Worm (Caenorhabditis elegans) whole organism, young adult: ENCODE measurements around the gene sdz-1.

ENCODE experiments used
- B0019.2 ChIP-seq: fragments of 200-800 bp; sonication (Bioruptor generic); conservative IDR thresholded peaks from 2 replicates; pipeline ENCODE4 v1.3.6; 2022; ENCODE audit warnings: missing genetic modification reagents, missing genetic modification characterization, missing compliant biosample characterization
- B0035.1 ChIP-seq: sonication (generic microtip); optimal IDR thresholded peaks from 2 replicates; lab custom pipeline; 2016; ENCODE audit warnings: missing genetic modification characterization, mild to moderate bottlenecking, missing compliant biosample characterization, missing genotype, missing genetic modification reagents
- B0261.1 ChIP-seq: sonication (generic microtip); optimal IDR thresholded peaks from 2 replicates; lab custom pipeline; 2016; ENCODE audit warnings: mild to moderate bottlenecking, missing genetic modification characterization, moderate library complexity, missing compliant biosample characterization
- D2030.7 ChIP-seq: fragments of 200-800 bp; sonication (Bioruptor generic); IDR thresholded peaks from 2 replicates; pipeline ENCODE4 v1.3.6; 2022; ENCODE audit warnings: missing genetic modification reagents, missing genetic modification characterization, missing compliant biosample characterization
- F39B2.1 ChIP-seq: fragments of 200-800 bp; sonication (Bioruptor generic); IDR thresholded peaks from 2 replicates; pipeline ENCODE4 v1.3.6; 2022; ENCODE audit warnings: missing genetic modification reagents, missing genetic modification characterization, missing compliant biosample characterization
- F52B5.7 ChIP-seq: sonication (generic microtip); optimal IDR thresholded peaks from 2 replicates; lab custom pipeline; 2016; ENCODE audit warnings: mild to moderate bottlenecking, missing genetic modification characterization, missing compliant biosample characterization
- Y56A3A.18 ChIP-seq: fragments of 200-800 bp; sonication (Bioruptor generic); IDR thresholded peaks from 2 replicates; pipeline ENCODE4 v1.3.6; 2022; ENCODE audit warnings: missing genetic modification reagents, missing genetic modification characterization, missing compliant biosample characterization
- Y67H2A.10 ChIP-seq: fragments of 200-800 bp; sonication (Bioruptor generic); conservative IDR thresholded peaks from 2 replicates; pipeline ENCODE4 v1.3.6; 2022; ENCODE audit warnings: missing genetic modification reagents, missing genetic modification characterization, missing compliant biosample characterization
- ZK185.1 ChIP-seq: sonication (generic microtip); optimal IDR thresholded peaks from 2 replicates; lab custom pipeline; 2016; ENCODE audit warnings: mild to moderate bottlenecking, missing genetic modification characterization, missing compliant biosample characterization; ENCODE audit not compliant: poor library complexity, severe bottlenecking
- akir-1 ChIP-seq: fragments of 200-800 bp; sonication (Bioruptor generic); optimal IDR thresholded peaks from 2 replicates; lab custom pipeline; 2018; ENCODE audit warnings: mild to moderate bottlenecking, missing genetic modification characterization, moderate library complexity, missing compliant biosample characterization
- ama-1 ChIP-seq, 3 experiments: fragments of 150-350 bp in 1 of 3; sonication (generic microtip) in 2 of 3; optimal IDR thresholded peaks; 2 replicates each; lab custom pipeline; 2014 to 2018; ENCODE audit warnings: missing biosample characterization in 2 of 3, missing genetic modification characterization in 2 of 3, missing genetic modification reagents in 2 of 3
- attf-3 ChIP-seq: fragments of 200-800 bp; sonication (Bioruptor generic); conservative IDR thresholded peaks from 2 replicates; pipeline ENCODE4 v1.3.6; 2022; ENCODE audit warnings: missing genetic modification reagents, missing genetic modification characterization, missing compliant biosample characterization
- attf-6 ChIP-seq: fragments of 200-800 bp; sonication (Bioruptor generic); IDR thresholded peaks from 2 replicates; pipeline ENCODE4 v1.3.6; 2022; ENCODE audit warnings: missing genetic modification reagents, missing genetic modification characterization, missing compliant biosample characterization
- bed-1 ChIP-seq: fragments of 200-800 bp; sonication (Bioruptor generic); IDR thresholded peaks from 2 replicates; pipeline ENCODE4 v1.3.6; 2022; ENCODE audit warnings: missing genetic modification reagents, missing genetic modification characterization, missing compliant biosample characterization
- bed-2 ChIP-seq: fragments of 200-800 bp; sonication (Bioruptor generic); IDR thresholded peaks from 2 replicates; pipeline ENCODE4 v1.3.6; 2022; ENCODE audit warnings: missing genetic modification reagents, missing genetic modification characterization, missing compliant biosample characterization
- cebp-1 ChIP-seq, 2 experiments: fragments of 200-800 bp in 1 of 2; sonication (Bioruptor generic) in 1 of 2; sonication (generic microtip) in 1 of 2; IDR thresholded peaks in 1 of 2; optimal IDR thresholded peaks in 1 of 2; 2 replicates each; pipeline versions ENCODE4 v1.3.6 to Lab custom; 2017 to 2022; ENCODE audit warnings: missing compliant biosample characterization in 2 of 2, missing genetic modification characterization in 2 of 2, mild to moderate bottlenecking in 1 of 2, missing genetic modification reagents in 1 of 2, moderate library complexity in 1 of 2
- ceh-100 ChIP-seq: fragments of 200-800 bp; sonication (Bioruptor generic); IDR thresholded peaks from 2 replicates; pipeline ENCODE4 v1.3.6; 2022; ENCODE audit warnings: missing genetic modification reagents, missing genetic modification characterization, missing compliant biosample characterization
- ceh-27 ChIP-seq: fragments of 200-800 bp; sonication (Bioruptor generic); optimal IDR thresholded peaks from 2 replicates; lab custom pipeline; 2018; ENCODE audit warnings: mild to moderate bottlenecking, missing genetic modification characterization, moderate library complexity, missing compliant biosample characterization
- ceh-40 ChIP-seq: fragments of 200-800 bp; sonication (Bioruptor generic); IDR thresholded peaks from 2 replicates; pipeline ENCODE4 v1.3.6; 2022; ENCODE audit warnings: missing genetic modification characterization, missing compliant biosample characterization
- ceh-58 ChIP-seq: fragments of 200-800 bp; sonication (Bioruptor generic); IDR thresholded peaks from 2 replicates; pipeline ENCODE4 v1.3.6; 2022; ENCODE audit warnings: missing genetic modification characterization, missing compliant biosample characterization
- die-1 ChIP-seq: sonication (generic microtip); optimal IDR thresholded peaks from 2 replicates; lab custom pipeline; 2016; ENCODE audit warnings: missing genotype, mild to moderate bottlenecking, missing genetic modification characterization, missing compliant biosample characterization
- efl-1 ChIP-seq: fragments of 150-350 bp; optimal IDR thresholded peaks from 2 replicates; lab custom pipeline; 2014; ENCODE audit warnings: missing biosample characterization, missing genetic modification reagents, missing genetic modification characterization
- egrh-3 ChIP-seq: fragments of 200-800 bp; sonication (Bioruptor generic); IDR thresholded peaks from 2 replicates; pipeline ENCODE4 v1.3.6; 2022; ENCODE audit warnings: missing genetic modification reagents, missing genetic modification characterization, missing compliant biosample characterization
- lag-1 ChIP-seq: fragments of 200-800 bp; sonication (Bioruptor generic); IDR thresholded peaks from 2 replicates; pipeline ENCODE4 v1.3.6; 2022; ENCODE audit warnings: missing genetic modification reagents, missing genetic modification characterization, missing compliant biosample characterization
- lin-26 ChIP-seq: fragments of 200-800 bp; sonication (Bioruptor generic); IDR thresholded peaks from 2 replicates; pipeline ENCODE4 v1.3.6; 2022; ENCODE audit warnings: missing genetic modification reagents, missing genetic modification characterization, missing compliant biosample characterization
- lin-40 ChIP-seq: sonication (generic microtip); optimal IDR thresholded peaks from 2 replicates; lab custom pipeline; 2016; ENCODE audit warnings: missing genetic modification characterization, mild to moderate bottlenecking, missing compliant biosample characterization, missing genotype, missing genetic modification reagents
- lsl-1 ChIP-seq: fragments of 200-800 bp; sonication (Bioruptor generic); optimal IDR thresholded peaks from 2 replicates; lab custom pipeline; 2018; ENCODE audit warnings: mild to moderate bottlenecking, missing genetic modification characterization, moderate library complexity, missing compliant biosample characterization
- madf-10 ChIP-seq: sonication (generic microtip); optimal IDR thresholded peaks from 2 replicates; lab custom pipeline; 2016; ENCODE audit warnings: mild to moderate bottlenecking, missing genetic modification characterization, missing compliant biosample characterization
- madf-3 ChIP-seq: fragments of 200-800 bp; sonication (Bioruptor generic); IDR thresholded peaks from 2 replicates; pipeline ENCODE4 v1.3.6; 2022; ENCODE audit warnings: missing genetic modification reagents, missing genetic modification characterization, missing compliant biosample characterization
- madf-8 ChIP-seq: fragments of 200-800 bp; sonication (Bioruptor generic); conservative IDR thresholded peaks from 2 replicates; pipeline ENCODE4 v1.3.6; 2022; ENCODE audit warnings: missing genetic modification reagents, missing genetic modification characterization, missing compliant biosample characterization
- nfya-2 ChIP-seq: fragments of 200-800 bp; sonication (Bioruptor generic); IDR thresholded peaks from 2 replicates; pipeline ENCODE4 v1.3.6; 2022; ENCODE audit warnings: missing genetic modification reagents, missing genetic modification characterization, missing compliant biosample characterization
- nfyb-1 ChIP-seq: fragments of 200-800 bp; sonication (Bioruptor generic); IDR thresholded peaks from 2 replicates; pipeline ENCODE4 v1.3.6; 2022; ENCODE audit warnings: missing genetic modification reagents, missing genetic modification characterization, missing compliant biosample characterization
- nhr-179 ChIP-seq: sonication (generic microtip); optimal IDR thresholded peaks from 2 replicates; lab custom pipeline; 2016; ENCODE audit warnings: mild to moderate bottlenecking, missing genetic modification characterization, missing compliant biosample characterization
- rpc-1 ChIP-seq, 2 experiments: fragments of 150-350 bp in 1 of 2; sonication (generic microtip) in 1 of 2; optimal IDR thresholded peaks; 2 replicates each; lab custom pipeline; 2014 to 2018; ENCODE audit warnings: missing biosample characterization in 1 of 2, missing genetic modification characterization in 1 of 2, missing genetic modification reagents in 1 of 2, missing genotype in 1 of 2
- tbx-9 ChIP-seq: sonication (generic microtip); optimal IDR thresholded peaks from 2 replicates; lab custom pipeline; 2016; ENCODE audit warnings: borderline replicate concordance, missing genetic modification characterization, inconsistent platforms, missing compliant biosample characterization
- unc-62 ChIP-seq: fragments of 150-350 bp; optimal IDR thresholded peaks from 2 replicates; lab custom pipeline; 2014; ENCODE audit warnings: missing biosample characterization, missing genetic modification reagents, missing genetic modification characterization
- xnd-1 ChIP-seq: sonication (generic microtip); optimal IDR thresholded peaks from 2 replicates; lab custom pipeline; 2016; ENCODE audit warnings: missing genotype, missing genetic modification reagents, missing genetic modification characterization, missing compliant biosample characterization
- ztf-18 ChIP-seq: sonication (generic microtip); optimal IDR thresholded peaks from 2 replicates; lab custom pipeline; 2016; ENCODE audit warnings: missing genotype, mild to moderate bottlenecking, missing genetic modification characterization, missing compliant biosample characterization
- ztf-25 ChIP-seq: fragments of 200-800 bp; sonication (Bioruptor generic); IDR thresholded peaks from 2 replicates; pipeline ENCODE4 v1.3.6; 2022; ENCODE audit warnings: missing genetic modification reagents, missing genetic modification characterization, missing compliant biosample characterization
- ztf-6 ChIP-seq: fragments of 200-800 bp; sonication (Bioruptor generic); IDR thresholded peaks from 2 replicates; pipeline ENCODE4 v1.3.6; 2022; ENCODE audit warnings: missing genetic modification reagents, missing genetic modification characterization, missing compliant biosample characterization

sdz-1 gene

ce11 chrIII:8739126-8739525, 39.0 kb upstream of the sdz-1 start (continued):
- peak; percentile 64 for TF ChIP-seq lin-40 (tag; lab: Kevin White, UChicago)
- no peak for TF ChIP-seq madf-10 (tag; lab: Kevin White, UChicago)
- TF ChIP-seq lag-1 (GFP tag; lab: Robert Waterston, UW) = no peak
- no peak for TF ChIP-seq B0019.2
- TF ChIP-seq efl-1 (GFP tag; lab: Kevin White, UChicago) = no peak
- TF ChIP-seq cebp-1 (GFP tag; IDR thresholded peaks at IDR 0.05; lab: Robert Waterston, UW) = no peak
- peak; percentile 47 for TF ChIP-seq cebp-1 (tag; optimal IDR thresholded peaks at IDR 0.05; lab: Kevin White, UChicago)
- TF ChIP-seq ama-1 (optimal IDR thresholded peaks at IDR 0.05; lab: Kevin White, UChicago) = no peak
- TF ChIP-seq ama-1 (GFP tag; optimal IDR thresholded peaks at IDR 0.05; lab: Kevin White, UChicago) = no peak
- TF ChIP-seq attf-3 = no peak
- no peak for TF ChIP-seq D2030.7
- no peak for TF ChIP-seq madf-3
- no peak for TF ChIP-seq B0261.1 (tag; lab: Kevin White, UChicago)
- TF ChIP-seq ZK185.1 = no peak
- no peak for TF ChIP-seq Y56A3A.18 (GFP tag; lab: Robert Waterston, UW)
- no peak for TF ChIP-seq nfyb-1 (GFP tag; lab: Robert Waterston, UW)
- TF ChIP-seq bed-1 = no peak
- no peak for TF ChIP-seq akir-1 (GFP tag; lab: Kevin White, UChicago)
- TF ChIP-seq rpc-1 (optimal IDR thresholded peaks at IDR 0.05; lab: Kevin White, UChicago) = no peak
- no peak for TF ChIP-seq rpc-1 (tag; optimal IDR thresholded peaks at IDR 0.05; lab: Kevin White, UChicago)
- TF ChIP-seq unc-62 (GFP tag; lab: Kevin White, UChicago) = no peak
- no peak for TF ChIP-seq ceh-27 (GFP tag; lab: Kevin White, UChicago)
- no peak for TF ChIP-seq ztf-25
- TF ChIP-seq ceh-40 (GFP tag; lab: Robert Waterston, UW) = no peak
- TF ChIP-seq ceh-100 (GFP tag; lab: Robert Waterston, UW) = no peak
- no peak for TF ChIP-seq F52B5.7 (tag; lab: Kevin White, UChicago)
- no peak for TF ChIP-seq ceh-58 (GFP tag; lab: Robert Waterston, UW)
- TF ChIP-seq attf-6 (GFP tag; lab: Robert Waterston, UW) = no peak
- no peak for TF ChIP-seq Y67H2A.10
- no peak for TF ChIP-seq ztf-6 (GFP tag; lab: Robert Waterston, UW)
- no peak for TF ChIP-seq tbx-9
- TF ChIP-seq nfya-2 (GFP tag; lab: Robert Waterston, UW) = no peak
- TF ChIP-seq egrh-3 = no peak
- no peak for TF ChIP-seq lin-26 (GFP tag; lab: Robert Waterston, UW)
- no peak for TF ChIP-seq ztf-18 (tag; lab: Kevin White, UChicago)
- no peak for TF ChIP-seq F39B2.1
- no peak for TF ChIP-seq bed-2 (GFP tag; lab: Robert Waterston, UW)
- no peak for TF ChIP-seq madf-8 (GFP tag; lab: Robert Waterston, UW)
- no peak for TF ChIP-seq nhr-179 (tag; lab: Kevin White, UChicago)
- no peak for TF ChIP-seq B0035.1 (tag; lab: Kevin White, UChicago)

ce11 chrIII:8738289-8738688, 38.1 kb upstream of the sdz-1 start:
- no peak for TF ChIP-seq bed-1
- no peak for TF ChIP-seq F52B5.7 (tag; lab: Kevin White, UChicago)
- no peak for TF ChIP-seq Y56A3A.18 (GFP tag; lab: Robert Waterston, UW)
- TF ChIP-seq die-1 = no peak
- TF ChIP-seq xnd-1 (tag; lab: Kevin White, UChicago) = no peak
- TF ChIP-seq ZK185.1 = no peak
- no peak for TF ChIP-seq lsl-1 (GFP tag; lab: Kevin White, UChicago)
- no peak for TF ChIP-seq Y67H2A.10
- TF ChIP-seq lin-40 (tag; lab: Kevin White, UChicago) = no peak
